Worm (Caenorhabditis elegans) whole organism, L1 larva: Measurements from ENCODE around the gene T20D4.12.
A peak's percentile ranks its signal among the peaks of the same experiment; 100 is the strongest.

Experiments
- C16A3.4 ChIP-seq: fragments of 150-350 bp; optimal IDR thresholded peaks from 2 replicates; lab custom pipeline; 2014; ENCODE audit warnings: missing biosample characterization, missing genetic modification characterization
- F16B12.6 ChIP-seq: fragments of 150-350 bp; optimal IDR thresholded peaks from 2 replicates; lab custom pipeline; 2014; ENCODE audit warnings: missing biosample characterization, missing genetic modification characterization
- Y116A8C.19 ChIP-seq: sonication (generic microtip); optimal IDR thresholded peaks from 2 replicates; lab custom pipeline; 2016; ENCODE audit warnings: missing compliant biosample characterization, missing genetic modification characterization, borderline replicate concordance
- alr-1 ChIP-seq: fragments of 200-800 bp; sonication (Bioruptor generic); optimal IDR thresholded peaks from 2 replicates; lab custom pipeline; 2018; ENCODE audit warnings: borderline replicate concordance, mild to moderate bottlenecking, missing genetic modification characterization, missing compliant biosample characterization
- ama-1 ChIP-seq: fragments of 150-350 bp; optimal IDR thresholded peaks from 2 replicates; lab custom pipeline; 2014
- ceh-88 ChIP-seq: fragments of 200-800 bp; sonication (Bioruptor generic); IDR thresholded peaks from 2 replicates; pipeline ENCODE4 v1.3.6; 2022; ENCODE audit warnings: missing genetic modification characterization, missing compliant biosample characterization
- efl-1 ChIP-seq, 4 experiments: fragments of 150-350 bp; optimal IDR thresholded peaks in 3 of 4; peaks in 1 of 4; 1 replicate in 1 of 4; 2 replicates in 3 of 4; lab custom pipeline; 2014; ENCODE audit warnings: missing biosample characterization in 2 of 4, missing genetic modification characterization in 2 of 4, missing genetic modification reagents in 2 of 4
- egl-27 ChIP-seq, 2 experiments: fragments of 150-350 bp in 1 of 2; sonication (generic microtip); optimal IDR thresholded peaks; 3 replicates each; lab custom pipeline; 2017 to 2018; ENCODE audit warnings: missing biosample characterization in 2 of 2, missing genetic modification characterization in 2 of 2, missing genetic modification reagents in 2 of 2
- fkh-4 ChIP-seq: sonication (generic microtip); optimal IDR thresholded peaks from 2 replicates; lab custom pipeline; 2016; ENCODE audit warnings: missing compliant biosample characterization, missing genetic modification characterization, borderline replicate concordance
- fkh-8 ChIP-seq: sonication (generic microtip); optimal IDR thresholded peaks from 2 replicates; lab custom pipeline; 2016; ENCODE audit warnings: mild to moderate bottlenecking, missing genetic modification characterization, missing compliant biosample characterization
- fos-1 ChIP-seq: fragments of 150-350 bp; optimal IDR thresholded peaks from 2 replicates; lab custom pipeline; 2014; ENCODE audit warnings: missing biosample characterization, missing genetic modification characterization
- hlh-17 ChIP-seq: fragments of 200-800 bp; sonication (Bioruptor generic); optimal IDR thresholded peaks from 2 replicates; lab custom pipeline; 2018; ENCODE audit warnings: missing genetic modification characterization, mild to moderate bottlenecking, missing compliant biosample characterization, moderate library complexity, borderline replicate concordance
- lin-13 ChIP-seq: fragments of 150-350 bp; optimal IDR thresholded peaks from 2 replicates; lab custom pipeline; 2014; ENCODE audit warnings: missing biosample characterization, missing genetic modification reagents, missing genetic modification characterization
- lin-14 ChIP-seq: fragments of 200-800 bp; sonication (Bioruptor generic); optimal IDR thresholded peaks from 2 replicates; lab custom pipeline; 2018; ENCODE audit warnings: mild to moderate bottlenecking, missing genetic modification characterization, moderate library complexity, missing compliant biosample characterization
- lir-3 ChIP-seq: sonication (generic microtip); optimal IDR thresholded peaks from 2 replicates; lab custom pipeline; 2016; ENCODE audit warnings: mild to moderate bottlenecking, missing genetic modification characterization, moderate library complexity, missing compliant biosample characterization; ENCODE audit not compliant: poor library complexity
- lsy-2 ChIP-seq, 2 experiments: fragments of 150-350 bp; optimal IDR thresholded peaks; 2 replicates each; lab custom pipeline; 2014; ENCODE audit warnings: missing biosample characterization in 2 of 2, missing genetic modification characterization in 2 of 2
- nhr-12 ChIP-seq: sonication (generic microtip); optimal IDR thresholded peaks from 2 replicates; lab custom pipeline; 2017; ENCODE audit warnings: missing biosample characterization, missing genetic modification characterization
- nhr-19 ChIP-seq: fragments of 200-800 bp; sonication (Bioruptor generic); conservative IDR thresholded peaks from 2 replicates; pipeline ENCODE4 v1.3.6; 2022; ENCODE audit warnings: missing genetic modification characterization, missing compliant biosample characterization
- nhr-47 ChIP-seq: sonication (generic microtip); optimal IDR thresholded peaks from 2 replicates; lab custom pipeline; 2016; ENCODE audit warnings: mild to moderate bottlenecking, missing genetic modification characterization, moderate library complexity, missing compliant biosample characterization
- snpc-4 ChIP-seq: fragments of 150-350 bp; optimal IDR thresholded peaks from 2 replicates; lab custom pipeline; 2014; ENCODE audit warnings: missing biosample characterization, missing genetic modification characterization
- snu-23 ChIP-seq: sonication (generic microtip); optimal IDR thresholded peaks from 2 replicates; lab custom pipeline; 2016; ENCODE audit warnings: missing genetic modification characterization, missing compliant biosample characterization
- sup-37 ChIP-seq: fragments of 200-800 bp; sonication (Bioruptor generic); optimal IDR thresholded peaks from 2 replicates; lab custom pipeline; 2018; ENCODE audit warnings: mild to moderate bottlenecking, missing genetic modification characterization, missing compliant biosample characterization
- tbx-2 ChIP-seq: sonication (generic microtip); optimal IDR thresholded peaks from 2 replicates; lab custom pipeline; 2016; ENCODE audit warnings: missing genetic modification characterization, missing compliant biosample characterization
- unc-30 ChIP-seq: sonication (generic microtip); optimal IDR thresholded peaks from 2 replicates; lab custom pipeline; 2017; ENCODE audit warnings: missing biosample characterization, missing genetic modification characterization
- unc-98 ChIP-seq: fragments of 200-800 bp; sonication (Bioruptor generic); IDR thresholded peaks from 2 replicates; pipeline ENCODE4 v1.3.6; 2022; ENCODE audit warnings: missing genetic modification characterization, missing compliant biosample characterization
- xbp-1 ChIP-seq: sonication (generic microtip); optimal IDR thresholded peaks from 2 replicates; lab custom pipeline; 2016; ENCODE audit warnings: missing genetic modification characterization, missing compliant biosample characterization
- ztf-11 ChIP-seq, 2 experiments: sonication (generic microtip); optimal IDR thresholded peaks; 2 replicates each; lab custom pipeline; 2016 to 2017; ENCODE audit warnings: missing genetic modification characterization in 2 of 2, missing biosample characterization in 1 of 2, missing compliant biosample characterization in 1 of 2

Gene T20D4.12

ce11 chrV:3428697-3429096 lies 31.8 kb downstream of the T20D4.12 start, which contains the start of gene srab-20:
TSS of gene srab-20 (plus strand) at chrV:3428997.
- TF ChIP-seq hlh-17 (no peak), lin-14 (no peak), nhr-47 (no peak), F16B12.6 (tag; lab: Kevin White, UChicago) (no peak), unc-30 (tag; lab: Kevin White, UChicago) (no peak), C16A3.4 (tag; lab: Kevin White, UChicago) (no peak), tbx-2 (tag; lab: Kevin White, UChicago) (no peak), nhr-19 (GFP tag; lab: Robert Waterston, UW) (no peak), sup-37 (GFP tag; lab: Kevin White, UChicago) (no peak), ama-1 (lab: Kevin White, UChicago) (no peak), Y116A8C.19 (tag; lab: Kevin White, UChicago) (no peak), fos-1 (tag; lab: Kevin White, UChicago) (no peak), snpc-4 (tag; lab: Kevin White, UChicago) (no peak)

- TF ChIP-seq ceh-88: no peak
- no peak for TF ChIP-seq nhr-12 (tag; lab: Kevin White, UChicago)
- no peak for TF ChIP-seq lir-3 (tag; lab: Kevin White, UChicago)
Observed at ce11 chrV:3431535-3431990, 34.7 kb downstream of the T20D4.12 start, which contains the start of the genes T20D4.19 and srj-9. TSS of gene T20D4.19 (minus strand) at chrV:3431635. TSS of gene srj-9 (plus strand) at chrV:3431940.

- TF ChIP-seq fos-1 (tag; lab: Kevin White, UChicago): no peak
- TF ChIP-seq ztf-11 (tag; optimal IDR thresholded peaks at IDR 0.05; lab: Kevin White, UChicago): no peak
- TF ChIP-seq fkh-4 (tag; lab: Kevin White, UChicago): no peak
- no peak for TF ChIP-seq unc-98
- no peak for TF ChIP-seq efl-1 (optimal IDR thresholded peaks at IDR 0.05; lab: Kevin White, UChicago)
- peak in 1 of 2 experiments; percentile 71 for TF ChIP-seq efl-1 (GFP tag; optimal IDR thresholded peaks at IDR 0.05 in 1 of 2; lab: Kevin White, UChicago)
- TF ChIP-seq, all 84 proteins: peak for 1
Observed at ce11 chrV:3442609-3443008, 45.7 kb downstream of the T20D4.12 start.

- TF ChIP-seq snu-23 (GFP tag; lab: Kevin White, UChicago) (no peak), xbp-1 (no peak), fkh-8 (tag; lab: Kevin White, UChicago) (no peak), lin-13 (GFP tag; lab: Kevin White, UChicago) (no peak), lsy-2 (tag; optimal IDR thresholded peaks at IDR 0.05; lab: Kevin White, UChicago) (no peak), fkh-4 (tag; lab: Kevin White, UChicago) (no peak), lin-14 (no peak), egl-27 (tag; optimal IDR thresholded peaks at IDR 0.05; lab: Kevin White, UChicago) (no peak)
Observed at ce11 chrV:3444777-3445089, 47.9 kb downstream of the T20D4.12 start, which contains the start of gene cfz-2. TSS of gene cfz-2 (minus strand) at chrV:3444877.

ce11 chrV:3445090-3445832 lies 48.4 kb downstream of the T20D4.12 start:
- TF ChIP-seq efl-1 (optimal IDR thresholded peaks at IDR 0.05; lab: Kevin White, UChicago) (no peak), efl-1 (GFP tag; optimal IDR thresholded peaks at IDR 0.05 in 1 of 2; lab: Kevin White, UChicago) (peak in 1 of 2 experiments; percentile 83), alr-1 (no peak)
